Worm (Caenorhabditis elegans): ENCODE measurements around the gene Y43F8B.10.

Gene Y43F8B.10

ce11 chrV:19526197-19526596 lies 51.9 kb downstream of the Y43F8B.10 start:
- TF ChIP-seq drap-1 (GFP tag; optimal IDR thresholded peaks at IDR 0.05), result no peak
- no peak for TF ChIP-seq ceh-83 (GFP tag; optimal IDR thresholded peaks at IDR 0.05)
- TF ChIP-seq flh-1 (GFP tag; optimal IDR thresholded peaks at IDR 0.05), result no peak
- no peak for TF ChIP-seq snpc-4 (tag; optimal IDR thresholded peaks at IDR 0.05)
- TF ChIP-seq unc-62 (GFP tag; optimal IDR thresholded peaks at IDR 0.05), result no peak
- no peak for TF ChIP-seq unc-39 (tag; optimal IDR thresholded peaks at IDR 0.05)
- no peak for TF ChIP-seq nhr-2 (tag; optimal IDR thresholded peaks at IDR 0.05)
- no peak for TF ChIP-seq unc-120 (tag; optimal IDR thresholded peaks at IDR 0.05; ENCODE audit: poor library complexity, severe bottlenecking)
- no peak for TF ChIP-seq tbx-8 (GFP tag; optimal IDR thresholded peaks at IDR 0.05)
- TF ChIP-seq M03D4.4 (tag; optimal IDR thresholded peaks at IDR 0.05), result no peak
- TF ChIP-seq mab-5 (tag; optimal IDR thresholded peaks at IDR 0.05), result no peak

All from whole organism, mixed stage, embryonic.